5 fruit fly cellular contexts compared by ENCODE assay signal in the genomic region with DNA sequence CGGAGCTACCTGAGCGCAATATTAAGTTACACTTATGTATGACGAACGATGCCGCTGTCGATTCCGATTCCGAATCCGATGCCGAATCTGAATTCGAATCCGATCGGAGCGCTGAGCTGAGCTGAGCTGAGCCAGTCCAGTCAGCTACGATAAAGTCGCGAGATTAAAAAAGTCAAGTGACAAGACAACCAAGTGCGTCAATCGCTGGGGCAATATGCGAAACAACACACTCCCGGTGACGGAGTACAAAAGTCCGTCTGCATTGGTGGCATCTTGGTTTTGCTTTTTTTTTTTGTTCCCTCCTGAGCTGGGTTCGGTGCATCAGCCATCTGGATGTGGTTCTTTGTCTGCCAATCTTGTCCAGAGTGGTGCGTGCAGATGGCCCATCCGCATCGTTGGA.
TF ChIP-seq lines count a peak whose summit lies in the region.

No protein-coding gene starts in this region.

- TF ChIP-seq CTCF in whole organism, embryonic (GFP tag; optimal IDR thresholded peaks at IDR 0.05; lab: Kevin White, UChicago) = no peak

TF ChIP-seq in whole organism, adult, 20 proteins besides CTCF, POLR2A, EP300 and RAD21:
- TF ChIP-seq ovo (GFP tag; optimal IDR thresholded peaks at IDR 0.05; lab: Kevin White, UChicago) (no peak), cnc (optimal IDR thresholded peaks at IDR 0.05; lab: Kevin White, UChicago) (no peak), toe (GFP tag; optimal IDR thresholded peaks at IDR 0.05; lab: Kevin White, UChicago) (no peak), tj (GFP tag; optimal IDR thresholded peaks at IDR 0.05; lab: Kevin White, UChicago) (peak; percentile 3)

TF ChIP-seq in whole organism, embryonic, 481 proteins besides CTCF, POLR2A, EP300 and RAD21:
- peak; percentile 33 for TF ChIP-seq nom (GFP tag; optimal IDR thresholded peaks at IDR 0.05; lab: Kevin White, UChicago)
- no peak for TF ChIP-seq CG17328 (GFP tag; IDR thresholded peaks at IDR 0.05; lab: Robert Waterston, UW)
- no peak for TF ChIP-seq CG10366 (GFP tag; IDR thresholded peaks at IDR 0.05; lab: Robert Waterston, UW)
- no peak for TF ChIP-seq chif (GFP tag; optimal IDR thresholded peaks at IDR 0.05; lab: Kevin White, UChicago)
- peak; percentile 60 for TF ChIP-seq Ets65A (GFP tag; lab: Kevin White, UChicago)
- TF ChIP-seq Opbp (GFP tag; IDR thresholded peaks at IDR 0.05; lab: Robert Waterston, UW; ENCODE audit: partially characterized antibody) = no peak
- no peak for TF ChIP-seq Doc2 (GFP tag; IDR thresholded peaks at IDR 0.05; lab: Robert Waterston, UW)
- no peak for TF ChIP-seq ems (GFP tag; optimal IDR thresholded peaks at IDR 0.05; lab: Kevin White, UChicago)
- TF ChIP-seq dpn (GFP tag; optimal IDR thresholded peaks at IDR 0.05; lab: Kevin White, UChicago) = no peak
- TF ChIP-seq Deaf1 (tag; optimal IDR thresholded peaks at IDR 0.05; lab: Kevin White, UChicago) = peak; percentile 20
- no peak for TF ChIP-seq CG1603 (tag; optimal IDR thresholded peaks at IDR 0.05; lab: Kevin White, UChicago)
- TF ChIP-seq ranshi (GFP tag; IDR thresholded peaks at IDR 0.05; lab: Robert Waterston, UW) = no peak
- no peak for TF ChIP-seq Optix (GFP tag; IDR thresholded peaks at IDR 0.05; lab: Robert Waterston, UW)

TF ChIP-seq in whole organism, prepupa, 60 proteins besides CTCF, POLR2A, EP300 and RAD21 (continues in another document):
- TF ChIP-seq svp (GFP tag; lab: Kevin White, UChicago) (peak; percentile 90), Sox14 (GFP tag; optimal IDR thresholded peaks at IDR 0.05; lab: Kevin White, UChicago) (peak; percentile 46), CG16779 (tag; optimal IDR thresholded peaks at IDR 0.05; lab: Kevin White, UChicago) (no peak), dac (GFP tag; optimal IDR thresholded peaks at IDR 0.05; lab: Kevin White, UChicago) (no peak), Eip75B (GFP tag; optimal IDR thresholded peaks at IDR 0.05; lab: Kevin White, UChicago) (no peak), CG7368 (GFP tag; optimal IDR thresholded peaks at IDR 0.05; lab: Kevin White, UChicago) (no peak), CG8119 (GFP tag; IDR thresholded peaks at IDR 0.05; lab: Robert Waterston, UW) (no peak), CG8632 (GFP tag; optimal IDR thresholded peaks at IDR 0.05; lab: Kevin White, UChicago) (no peak), CG6808 (GFP tag; optimal IDR thresholded peaks at IDR 0.05; lab: Kevin White, UChicago) (peak; percentile 7), CG1621 (tag; optimal IDR thresholded peaks at IDR 0.05; lab: Kevin White, UChicago) (no peak), fkh (GFP tag; optimal IDR thresholded peaks at IDR 0.05; lab: Kevin White, UChicago) (no peak), CG11762 (GFP tag; optimal IDR thresholded peaks at IDR 0.05; lab: Kevin White, UChicago; ENCODE audit: insufficient read depth) (no peak), CG3919 (GFP tag; optimal IDR thresholded peaks at IDR 0.05; lab: Kevin White, UChicago) (no peak), CG11902 (GFP tag; optimal IDR thresholded peaks at IDR 0.05; lab: Kevin White, UChicago) (no peak), Hr4 (GFP tag; optimal IDR thresholded peaks at IDR 0.05; lab: Kevin White, UChicago) (no peak), topi (GFP tag; optimal IDR thresholded peaks at IDR 0.05; lab: Kevin White, UChicago) (no peak), CG34406 (GFP tag; optimal IDR thresholded peaks at IDR 0.05; lab: Kevin White, UChicago) (no peak), CG6792 (GFP tag; optimal IDR thresholded peaks at IDR 0.05; lab: Kevin White, UChicago) (no peak), ss (GFP tag; optimal IDR thresholded peaks at IDR 0.05; lab: Kevin White, UChicago) (peak; percentile 37 to 65), Ets96B (tag; optimal IDR thresholded peaks at IDR 0.05; lab: Kevin White, UChicago) (no peak), eg (GFP tag; IDR thresholded peaks at IDR 0.05; lab: Robert Waterston, UW) (no peak), lz (GFP tag; optimal IDR thresholded peaks at IDR 0.05; lab: Kevin White, UChicago) (no peak), Blimp-1 (GFP tag; optimal IDR thresholded peaks at IDR 0.05; lab: Kevin White, UChicago) (no peak), pdm3 (GFP tag; optimal IDR thresholded peaks at IDR 0.05; lab: Kevin White, UChicago) (no peak), Hr39 (GFP tag; optimal IDR thresholded peaks at IDR 0.05; lab: Kevin White, UChicago) (no peak)

TF ChIP-seq in whole organism, pupa, 21 proteins besides CTCF, POLR2A, EP300 and RAD21:
- TF ChIP-seq rn (GFP tag; IDR thresholded peaks at IDR 0.05; lab: Robert Waterston, UW) (no peak), CG8301 (tag; optimal IDR thresholded peaks at IDR 0.05; lab: Kevin White, UChicago) (no peak), Ets98B (GFP tag; IDR thresholded peaks at IDR 0.05; lab: Robert Waterston, UW) (no peak), Snoo (tag; optimal IDR thresholded peaks at IDR 0.05; lab: Kevin White, UChicago) (no peak), Pif1A (GFP tag; optimal IDR thresholded peaks at IDR 0.05; lab: Kevin White, UChicago) (no peak), gl (tag; optimal IDR thresholded peaks at IDR 0.05; lab: Kevin White, UChicago) (peak; percentile 0), D1 (tag; optimal IDR thresholded peaks at IDR 0.05; lab: Kevin White, UChicago) (no peak), EcR (GFP tag; optimal IDR thresholded peaks at IDR 0.05; lab: Kevin White, UChicago) (peak; percentile 15), CG17806 (tag; optimal IDR thresholded peaks at IDR 0.05; lab: Kevin White, UChicago) (no peak), CG13204 (GFP tag; optimal IDR thresholded peaks at IDR 0.05; lab: Kevin White, UChicago) (no peak)

TF ChIP-seq in whole organism, wandering third instar larva, 38 proteins besides CTCF, POLR2A, EP300 and RAD21:
- TF ChIP-seq Rel (GFP tag; optimal IDR thresholded peaks at IDR 0.05; lab: Kevin White, UChicago) = no peak
- peak; percentile 31 for TF ChIP-seq Rel (tag; optimal IDR thresholded peaks at IDR 0.05; lab: Kevin White, UChicago)
- TF ChIP-seq Dfd (GFP tag; optimal IDR thresholded peaks at IDR 0.05; lab: Kevin White, UChicago) = no peak
